Fruit fly (Drosophila melanogaster) whole organism, adult: Measurements from ENCODE around the gene CG13067.

Experiments
- CG11617 ChIP-seq: fragments of 200-800 bp; sonication (Bioruptor generic); optimal IDR thresholded peaks from 2 replicates; lab custom pipeline; 2017; ENCODE audit warnings: mild to moderate bottlenecking, missing biosample characterization, missing genetic modification reagents, missing genetic modification characterization
- CG12768 ChIP-seq: fragments of 200-800 bp; sonication (Bioruptor generic); optimal IDR thresholded peaks from 2 replicates; lab custom pipeline; 2017; ENCODE audit warnings: missing biosample characterization, missing genetic modification characterization, mild to moderate bottlenecking, moderate library complexity, missing genetic modification reagents
- CG14711 ChIP-seq: fragments of 200-800 bp; sonication (Bioruptor generic); optimal IDR thresholded peaks from 2 replicates; lab custom pipeline; 2018; ENCODE audit warnings: missing biosample characterization, mild to moderate bottlenecking, missing genetic modification characterization, moderate library complexity
- CG5204 ChIP-seq: fragments of 200-800 bp; sonication (Bioruptor generic); optimal IDR thresholded peaks from 2 replicates; lab custom pipeline; 2016; ENCODE audit warnings: missing biosample characterization, missing genetic modification characterization
- CG7045 ChIP-seq: fragments of 200-800 bp; sonication (Bioruptor generic); optimal IDR thresholded peaks from 2 replicates; lab custom pipeline; 2017; ENCODE audit warnings: missing biosample characterization, mild to moderate bottlenecking, missing genetic modification characterization
- Clk ChIP-seq: fragments of 200-800 bp; sonication (Bioruptor generic); optimal IDR thresholded peaks from 2 replicates; lab custom pipeline; 2017; ENCODE audit warnings: missing biosample characterization, missing genetic modification characterization
- Crg-1 ChIP-seq: fragments of 200-800 bp; sonication (Bioruptor generic); optimal IDR thresholded peaks from 2 replicates; lab custom pipeline; 2016; ENCODE audit warnings: missing biosample characterization, missing genetic modification characterization
- Hr96 ChIP-seq: fragments of 200-800 bp; sonication (Bioruptor generic); optimal IDR thresholded peaks from 2 replicates; lab custom pipeline; 2016; ENCODE audit warnings: missing biosample characterization, missing genetic modification characterization
- Mnt ChIP-seq: fragments of 200-800 bp; sonication (Bioruptor generic); optimal IDR thresholded peaks from 2 replicates; lab custom pipeline; 2016; ENCODE audit warnings: missing biosample characterization, mild to moderate bottlenecking, missing genetic modification characterization
- bab1 ChIP-seq: fragments of 200-800 bp; sonication (Bioruptor generic); optimal IDR thresholded peaks from 3 replicates; lab custom pipeline; 2019; ENCODE audit warnings: missing biosample characterization, mild to moderate bottlenecking, missing genetic modification characterization, moderate library complexity
- cic ChIP-seq: fragments of 200-800 bp; sonication (Bioruptor generic); optimal IDR thresholded peaks from 2 replicates; lab custom pipeline; 2017; ENCODE audit warnings: missing biosample characterization, mild to moderate bottlenecking, missing genetic modification characterization, moderate library complexity
- kay ChIP-seq: fragments of 200-800 bp; sonication (Bioruptor generic); peaks from one replicate; lab custom pipeline; 2016; ENCODE audit warnings: missing biosample characterization, missing genetic modification characterization, borderline replicate concordance
- ovo ChIP-seq: fragments of 200-800 bp; sonication (Bioruptor generic); optimal IDR thresholded peaks from 2 replicates; lab custom pipeline; 2016; ENCODE audit warnings: missing biosample characterization, missing genetic modification characterization
- pad ChIP-seq: fragments of 200-800 bp; sonication (Bioruptor generic); optimal IDR thresholded peaks from 3 replicates; lab custom pipeline; 2017; ENCODE audit warnings: missing biosample characterization, missing genetic modification characterization, mild to moderate bottlenecking, moderate library complexity, missing genetic modification reagents

dm6 chr3L:16301153-16301552 lies 30.1 kb downstream of the CG13067 start, which contains the start of gene CG4982:
- no peak for TF ChIP-seq Mnt
- no peak for TF ChIP-seq cic
- no peak for TF ChIP-seq Crg-1 (GFP tag; lab: Kevin White, UChicago)
- TF ChIP-seq bab1 (GFP tag; lab: Kevin White, UChicago) = no peak
- TF ChIP-seq pad (GFP tag; lab: Kevin White, UChicago) = no peak
- TF ChIP-seq kay = no peak
- no peak for TF ChIP-seq CG12768 (GFP tag; lab: Kevin White, UChicago)
- TF ChIP-seq Clk = no peak
- TF ChIP-seq Hr96 (GFP tag; lab: Kevin White, UChicago) = no peak
- no peak for TF ChIP-seq ovo (GFP tag; lab: Kevin White, UChicago)
- TF ChIP-seq CG14711 (tag; lab: Kevin White, UChicago) = no peak
- TF ChIP-seq CG5204 (GFP tag; lab: Kevin White, UChicago) = no peak
- no peak for TF ChIP-seq CG7045
- TF ChIP-seq CG11617 (GFP tag; lab: Kevin White, UChicago) = no peak
